Worm (Caenorhabditis elegans) whole organism, L2 larva: ENCODE data around the gene C44B12.6.

Source experiments
- R02D3.7 ChIP-seq: fragments of 150-350 bp; optimal IDR thresholded peaks from 2 replicates; lab custom pipeline; 2014; ENCODE audit warnings: missing biosample characterization, missing genetic modification characterization
- aly-2 ChIP-seq: fragments of 150-350 bp; optimal IDR thresholded peaks from 2 replicates; lab custom pipeline; 2014; ENCODE audit warnings: missing biosample characterization, missing genetic modification characterization
- ama-1 ChIP-seq: fragments of 150-350 bp; optimal IDR thresholded peaks from 2 replicates; lab custom pipeline; 2018; ENCODE audit warnings: inconsistent platforms
- ceh-82 ChIP-seq: fragments of 150-350 bp; optimal IDR thresholded peaks from 2 replicates; lab custom pipeline; 2014; ENCODE audit warnings: missing biosample characterization, missing genetic modification characterization
- dmd-4 ChIP-seq: sonication (generic microtip); optimal IDR thresholded peaks from 2 replicates; lab custom pipeline; 2017; ENCODE audit warnings: missing biosample characterization, missing genetic modification characterization
- gmeb-1 ChIP-seq: fragments of 150-350 bp; optimal IDR thresholded peaks from 2 replicates; lab custom pipeline; 2014; ENCODE audit warnings: missing biosample characterization, missing genetic modification characterization
- lin-39 ChIP-seq: fragments of 150-350 bp; optimal IDR thresholded peaks from 2 replicates; lab custom pipeline; 2014; ENCODE audit warnings: missing biosample characterization, missing genetic modification reagents, missing genetic modification characterization
- lsy-2 ChIP-seq, 2 experiments: fragments of 150-350 bp in 1 of 2; sonication (generic microtip) in 1 of 2; optimal IDR thresholded peaks; 2 replicates each; lab custom pipeline; 2014 to 2017; ENCODE audit warnings: missing biosample characterization in 2 of 2, missing genetic modification characterization in 2 of 2
- nhr-25 ChIP-seq: fragments of 150-350 bp; sonication (generic microtip); optimal IDR thresholded peaks from 3 replicates; lab custom pipeline; 2014; ENCODE audit warnings: missing biosample characterization, missing genetic modification characterization
- nhr-6 ChIP-seq: fragments of 150-350 bp; optimal IDR thresholded peaks from 2 replicates; lab custom pipeline; 2014; ENCODE audit warnings: missing biosample characterization, missing genetic modification characterization
- peb-1 ChIP-seq: fragments of 150-350 bp; optimal IDR thresholded peaks from 2 replicates; lab custom pipeline; 2014; ENCODE audit warnings: missing biosample characterization, missing genetic modification characterization
- snpc-4 ChIP-seq: fragments of 150-350 bp; optimal IDR thresholded peaks from 2 replicates; lab custom pipeline; 2014; ENCODE audit warnings: missing biosample characterization, missing genetic modification characterization
- unc-62 ChIP-seq: fragments of 150-350 bp; optimal IDR thresholded peaks from 2 replicates; lab custom pipeline; 2014; ENCODE audit warnings: missing biosample characterization, missing genetic modification reagents, missing genetic modification characterization
- ztf-4 ChIP-seq: fragments of 150-350 bp; optimal IDR thresholded peaks from 2 replicates; lab custom pipeline; 2014; ENCODE audit warnings: missing biosample characterization, missing genetic modification characterization

- TF ChIP-seq snpc-4 (no peak), nhr-25 (no peak), unc-62 (GFP tag; lab: Kevin White, UChicago) (no peak), dmd-4 (no peak), ceh-82 (tag; lab: Kevin White, UChicago) (no peak), lin-39 (tag; lab: Kevin White, UChicago) (no peak), ztf-4 (tag; lab: Kevin White, UChicago) (no peak), ama-1 (lab: Kevin White, UChicago) (no peak), lsy-2 (tag; optimal IDR thresholded peaks at IDR 0.05; lab: Kevin White, UChicago) (no peak), R02D3.7 (no peak), peb-1 (no peak), gmeb-1 (tag; lab: Kevin White, UChicago) (no peak), aly-2 (no peak), nhr-6 (tag; lab: Kevin White, UChicago) (no peak)
Measured at ce11 chrIV:1086913-1087312, 49.6 kb downstream of the C44B12.6 start, which contains the start of gene csn-4.
